Worm (Caenorhabditis elegans): ENCODE data around the gene calf-1.

DNA sequence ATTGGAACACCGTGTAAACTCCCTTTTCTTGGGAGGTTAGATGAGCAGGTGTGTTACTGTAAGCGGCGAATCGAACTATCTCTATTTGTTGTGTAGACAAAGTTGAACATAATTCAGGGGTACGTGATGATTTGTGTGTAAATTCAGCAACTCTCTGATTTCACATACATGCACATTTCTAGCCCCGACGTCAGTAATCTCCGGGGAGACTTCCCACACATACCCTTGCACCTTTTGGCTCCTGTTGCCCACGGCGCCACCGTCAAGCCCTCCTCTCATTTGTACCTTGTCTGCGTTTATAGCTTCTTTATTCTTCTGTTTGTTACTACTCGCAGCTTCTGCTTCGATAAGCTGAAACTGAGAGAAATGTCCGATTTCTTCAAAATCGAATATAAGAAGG lies 40.0 kb upstream of the calf-1 start, which contains the start of gene Y38H6C.25:
- no peak for TF ChIP-seq zag-1 (tag; optimal IDR thresholded peaks at IDR 0.05)
- TF ChIP-seq ama-1 (optimal IDR thresholded peaks at IDR 0.05), result no peak
- no peak for TF ChIP-seq ceh-28 (tag; optimal IDR thresholded peaks at IDR 0.05)
- no peak for TF ChIP-seq nhr-25 (tag; optimal IDR thresholded peaks at IDR 0.05)
- no peak for TF ChIP-seq R02D3.7 (tag; optimal IDR thresholded peaks at IDR 0.05)
- TF ChIP-seq elt-2 (tag; optimal IDR thresholded peaks at IDR 0.05), result no peak
- no peak for TF ChIP-seq pha-4 (tag; optimal IDR thresholded peaks at IDR 0.05)
- TF ChIP-seq nhr-11 (tag; optimal IDR thresholded peaks at IDR 0.05), result no peak
- TF ChIP-seq lin-39 (tag; optimal IDR thresholded peaks at IDR 0.05), result no peak
- no peak for TF ChIP-seq nhr-28 (tag; optimal IDR thresholded peaks at IDR 0.05)
- TF ChIP-seq eor-1 (tag; optimal IDR thresholded peaks at IDR 0.05), result no peak
- TF ChIP-seq ztf-4 (tag; optimal IDR thresholded peaks at IDR 0.05), result no peak
- no peak for TF ChIP-seq aly-2 (tag; optimal IDR thresholded peaks at IDR 0.05)
- TF ChIP-seq elt-3 (tag; optimal IDR thresholded peaks at IDR 0.05), result no peak

Measured in whole organism, L3 larva.